Worm (Caenorhabditis elegans) whole organism, L3 larva: ENCODE measurements around the gene srh-72.

Experiments
- R02D3.7 ChIP-seq: fragments of 150-350 bp; optimal IDR thresholded peaks from 2 replicates; lab custom pipeline; 2014; ENCODE audit warnings: missing biosample characterization, missing genetic modification characterization
- ZK546.5 ChIP-seq: sonication (generic microtip); optimal IDR thresholded peaks from 2 replicates; lab custom pipeline; 2017; ENCODE audit warnings: missing biosample characterization, missing genetic modification characterization
- aly-2 ChIP-seq: fragments of 150-350 bp; optimal IDR thresholded peaks from 2 replicates; lab custom pipeline; 2014; ENCODE audit warnings: missing biosample characterization, missing genetic modification characterization
- ama-1 ChIP-seq: fragments of 150-350 bp; optimal IDR thresholded peaks from 2 replicates; lab custom pipeline; 2018
- ceh-16 ChIP-seq: sonication (generic microtip); optimal IDR thresholded peaks from 2 replicates; lab custom pipeline; 2017; ENCODE audit warnings: missing biosample characterization, missing genetic modification characterization
- ceh-28 ChIP-seq: fragments of 150-350 bp; optimal IDR thresholded peaks from 2 replicates; lab custom pipeline; 2014; ENCODE audit warnings: missing biosample characterization, missing genetic modification reagents, missing genetic modification characterization
- ceh-82 ChIP-seq: fragments of 150-350 bp; optimal IDR thresholded peaks from 2 replicates; lab custom pipeline; 2014; ENCODE audit warnings: missing biosample characterization, missing genetic modification characterization
- ceh-9 ChIP-seq: sonication (generic microtip); optimal IDR thresholded peaks from 2 replicates; lab custom pipeline; 2018; ENCODE audit warnings: missing biosample characterization, missing genetic modification characterization
- egl-27 ChIP-seq: sonication (generic microtip); optimal IDR thresholded peaks from 4 replicates; lab custom pipeline; 2017; ENCODE audit warnings: missing biosample characterization, missing genetic modification reagents, missing genetic modification characterization
- egl-5 ChIP-seq: fragments of 150-350 bp; optimal IDR thresholded peaks from 2 replicates; lab custom pipeline; 2017; ENCODE audit warnings: missing biosample characterization, missing genetic modification reagents, missing genetic modification characterization, inconsistent platforms
- elt-1 ChIP-seq: fragments of 150-350 bp; optimal IDR thresholded peaks from 2 replicates; lab custom pipeline; 2014; ENCODE audit warnings: missing biosample characterization, missing genetic modification characterization
- elt-3 ChIP-seq, 3 experiments: fragments of 150-350 bp in 1 of 3; sonication (generic microtip) in 2 of 3; optimal IDR thresholded peaks; 2 replicates in 2 of 3; 4 replicates in 1 of 3; lab custom pipeline; 2014 to 2017; ENCODE audit warnings: missing biosample characterization in 3 of 3, missing genetic modification characterization in 3 of 3
- eor-1 ChIP-seq, 2 experiments: fragments of 150-350 bp; optimal IDR thresholded peaks; 2 replicates each; lab custom pipeline; 2014 to 2018; ENCODE audit warnings: missing biosample characterization in 2 of 2, missing genetic modification characterization in 2 of 2
- fkh-2 ChIP-seq: fragments of 150-350 bp; optimal IDR thresholded peaks from 2 replicates; lab custom pipeline; 2014; ENCODE audit warnings: missing biosample characterization, missing genetic modification reagents, missing genetic modification characterization
- jun-1 ChIP-seq: fragments of 150-350 bp; optimal IDR thresholded peaks from 2 replicates; lab custom pipeline; 2014; ENCODE audit warnings: missing biosample characterization, missing genetic modification reagents, missing genetic modification characterization
- lin-39 ChIP-seq: fragments of 150-350 bp; optimal IDR thresholded peaks from 2 replicates; lab custom pipeline; 2018; ENCODE audit warnings: missing biosample characterization, missing genetic modification reagents, missing genetic modification characterization
- mml-1 ChIP-seq: fragments of 150-350 bp; sonication (generic microtip); optimal IDR thresholded peaks from 3 replicates; lab custom pipeline; 2014; ENCODE audit warnings: missing biosample characterization, missing genetic modification characterization
- nhr-11 ChIP-seq: fragments of 150-350 bp; optimal IDR thresholded peaks from 2 replicates; lab custom pipeline; 2014; ENCODE audit warnings: missing biosample characterization, missing genetic modification characterization
- nhr-12 ChIP-seq: fragments of 150-350 bp; optimal IDR thresholded peaks from 2 replicates; lab custom pipeline; 2014; ENCODE audit warnings: missing biosample characterization, missing genetic modification characterization
- nhr-25 ChIP-seq: sonication (generic microtip); optimal IDR thresholded peaks from 2 replicates; lab custom pipeline; 2017; ENCODE audit warnings: missing biosample characterization, missing genetic modification characterization
- nhr-28 ChIP-seq: fragments of 150-350 bp; optimal IDR thresholded peaks from 2 replicates; lab custom pipeline; 2014; ENCODE audit warnings: missing biosample characterization, missing genetic modification characterization
- nhr-43 ChIP-seq: sonication (generic microtip); optimal IDR thresholded peaks from 2 replicates; lab custom pipeline; 2016; ENCODE audit warnings: mild to moderate bottlenecking, missing genetic modification characterization, missing compliant biosample characterization; ENCODE audit not compliant: poor library complexity, severe bottlenecking
- nhr-67 ChIP-seq: fragments of 150-350 bp; optimal IDR thresholded peaks from 2 replicates; lab custom pipeline; 2014; ENCODE audit warnings: missing biosample characterization, missing genetic modification characterization
- nhr-77 ChIP-seq: fragments of 150-350 bp; optimal IDR thresholded peaks from 2 replicates; lab custom pipeline; 2014; ENCODE audit warnings: missing biosample characterization, missing genetic modification characterization
- pha-4 ChIP-seq: fragments of 150-350 bp; optimal IDR thresholded peaks from 2 replicates; lab custom pipeline; 2014; ENCODE audit warnings: missing biosample characterization, missing genetic modification reagents, missing genetic modification characterization
- pqm-1 ChIP-seq: fragments of 150-350 bp; optimal IDR thresholded peaks from 2 replicates; lab custom pipeline; 2017; ENCODE audit warnings: missing biosample characterization, missing genetic modification characterization, inconsistent platforms
- sea-2 ChIP-seq: fragments of 150-350 bp; sonication (generic microtip); optimal IDR thresholded peaks from 4 replicates; lab custom pipeline; 2014; ENCODE audit warnings: missing biosample characterization, missing genetic modification reagents, missing genetic modification characterization
- tbx-2 ChIP-seq: sonication (generic microtip); optimal IDR thresholded peaks from 2 replicates; lab custom pipeline; 2016; ENCODE audit warnings: mild to moderate bottlenecking, missing genetic modification characterization, missing compliant biosample characterization
- unc-62 ChIP-seq: fragments of 150-350 bp; sonication (generic microtip); optimal IDR thresholded peaks from 4 replicates; lab custom pipeline; 2014; ENCODE audit warnings: missing biosample characterization, missing genetic modification reagents, missing genetic modification characterization
- zag-1 ChIP-seq: fragments of 150-350 bp; optimal IDR thresholded peaks from 2 replicates; lab custom pipeline; 2014; ENCODE audit warnings: missing biosample characterization, missing genetic modification characterization
- ztf-11 ChIP-seq: fragments of 150-350 bp; optimal IDR thresholded peaks from 2 replicates; lab custom pipeline; 2014; ENCODE audit warnings: missing biosample characterization, missing genetic modification characterization
- ztf-4 ChIP-seq: fragments of 150-350 bp; optimal IDR thresholded peaks from 2 replicates; lab custom pipeline; 2014; ENCODE audit warnings: missing biosample characterization, missing genetic modification characterization

The srh-72 gene

DNA sequence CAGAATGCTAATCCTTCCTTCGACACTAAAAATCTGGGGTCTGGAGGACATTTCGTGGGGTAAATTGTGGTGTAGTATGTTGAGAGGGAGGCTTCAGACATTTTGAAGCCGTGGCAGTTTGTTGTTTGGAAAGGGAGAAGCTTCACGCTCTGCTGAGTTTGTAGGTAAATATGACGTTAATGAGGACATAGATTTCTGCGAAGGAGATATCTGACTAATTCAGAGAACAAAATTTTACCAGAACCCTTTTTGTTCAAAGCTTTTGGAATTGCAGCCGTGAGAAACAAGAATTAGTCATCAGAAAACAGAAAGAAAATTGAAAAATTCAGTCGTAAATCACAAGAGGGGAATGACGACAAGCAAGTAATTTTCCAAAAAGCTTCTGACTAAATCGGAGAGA, at the start of gene srh-72:
Gene srh-72, minus strand, starts transcription at position 101 of the 400 bp plus-strand sequence.
- TF ChIP-seq elt-1 (tag; lab: Kevin White, UChicago) (no peak), lin-39 (no peak)

DNA sequence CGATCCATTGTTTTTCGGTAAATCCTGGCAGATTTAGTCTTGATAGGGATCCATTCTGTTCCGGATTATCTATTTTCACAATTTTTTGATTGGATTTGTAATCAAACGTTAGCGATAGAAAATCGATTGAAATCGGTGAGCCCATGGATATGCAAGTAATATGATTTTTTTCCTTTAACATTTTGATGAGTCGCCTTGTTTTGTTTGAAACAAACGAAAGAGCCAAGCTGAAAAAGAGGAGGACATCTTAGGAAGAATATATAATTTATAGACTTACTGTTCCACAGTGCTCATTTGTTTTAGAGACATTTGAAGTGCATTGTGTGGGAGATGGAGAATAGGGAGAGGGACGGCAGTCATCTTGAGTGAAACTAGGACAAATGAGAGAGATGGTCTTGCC, 48.4 kb upstream of the srh-72 start, which contains the start of the genes fbxb-18 and fbxb-19:
Gene fbxb-18, minus strand, starts transcription at position 101 of the 400 bp plus-strand sequence.
Gene fbxb-19, minus strand, starts transcription at position 369 of the 400 bp plus-strand sequence.
- TF ChIP-seq jun-1 (tag; lab: Kevin White, UChicago) (no peak), egl-5 (tag; lab: Kevin White, UChicago) (no peak), ceh-9 (no peak), elt-3 (tag; optimal IDR thresholded peaks at IDR 0.05; lab: Kevin White, UChicago) (no peak), ceh-16 (tag; lab: Kevin White, UChicago) (no peak), fkh-2 (tag; lab: Kevin White, UChicago) (no peak), egl-27 (tag; lab: Kevin White, UChicago) (no peak), eor-1 (tag; optimal IDR thresholded peaks at IDR 0.05; lab: Kevin White, UChicago) (no peak), nhr-67 (tag; lab: Kevin White, UChicago) (no peak), ama-1 (lab: Kevin White, UChicago) (no peak), mml-1 (tag; lab: Kevin White, UChicago) (no peak), sea-2 (no peak), ceh-28 (tag; lab: Kevin White, UChicago) (no peak), nhr-43 (tag; lab: Kevin White, UChicago) (no peak)

DNA sequence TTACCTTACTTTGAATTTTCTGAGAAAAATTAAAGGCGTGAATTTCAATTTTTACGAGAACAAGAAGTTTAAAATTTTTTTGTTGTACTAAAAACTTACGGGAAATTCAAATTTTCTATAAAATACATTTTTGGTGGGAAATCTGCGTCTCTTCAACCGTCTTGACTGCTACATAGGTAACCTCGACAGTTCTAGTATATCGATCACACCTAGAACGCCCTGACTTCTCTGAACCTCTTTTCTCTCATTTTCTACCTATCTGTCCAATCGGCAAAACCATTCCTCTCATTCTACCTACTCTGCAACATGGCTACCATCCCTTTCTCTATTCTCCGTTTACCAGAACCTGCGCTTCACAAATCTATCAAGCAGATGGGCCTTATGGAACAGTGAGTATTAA, 43.3 kb upstream of the srh-72 start, which contains the start of gene fbxb-25:
Gene fbxb-25, plus strand, starts transcription at position 301 of the 400 bp plus-strand sequence.
- no peak for TF ChIP-seq egl-27 (tag; lab: Kevin White, UChicago)
- TF ChIP-seq nhr-28 (tag; lab: Kevin White, UChicago), result no peak
- TF ChIP-seq eor-1 (tag; optimal IDR thresholded peaks at IDR 0.05; lab: Kevin White, UChicago), result no peak
- no peak for TF ChIP-seq R02D3.7 (tag; lab: Kevin White, UChicago)
- TF ChIP-seq ztf-4, result no peak
- no peak for TF ChIP-seq zag-1
- no peak for TF ChIP-seq ztf-11
- no peak for TF ChIP-seq nhr-11

DNA sequence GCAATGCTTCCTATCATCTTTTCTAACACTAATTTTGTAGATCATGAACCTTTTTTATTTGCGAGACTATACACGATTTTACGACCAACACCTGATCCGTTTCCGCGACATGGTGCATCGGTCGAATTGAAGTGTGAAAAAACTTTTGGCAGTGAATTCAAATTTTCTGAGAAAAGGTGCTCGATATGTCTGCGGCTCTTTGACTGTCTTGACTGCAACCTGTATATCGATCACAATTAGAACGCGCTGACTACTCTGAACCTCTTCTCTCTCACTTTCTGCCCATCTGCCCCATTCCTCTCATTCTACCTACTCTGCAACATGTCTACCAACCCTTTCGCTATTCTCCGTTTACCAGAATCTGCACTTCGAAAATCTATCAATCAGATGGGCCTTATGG, 41.8 kb upstream of the srh-72 start, which contains the start of gene fbxb-26:
Gene fbxb-26, plus strand, starts transcription at position 301 of the 400 bp plus-strand sequence.
- TF ChIP-seq aly-2, result no peak
- no peak for TF ChIP-seq ceh-28 (tag; lab: Kevin White, UChicago)
- no peak for TF ChIP-seq elt-3 (tag; optimal IDR thresholded peaks at IDR 0.05; lab: Kevin White, UChicago)
- no peak for TF ChIP-seq nhr-67 (tag; lab: Kevin White, UChicago)
- no peak for TF ChIP-seq nhr-12 (tag; lab: Kevin White, UChicago)
- TF ChIP-seq unc-62 (GFP tag; lab: Kevin White, UChicago), result no peak
- TF ChIP-seq nhr-77 (tag; lab: Kevin White, UChicago), result no peak
- no peak for TF ChIP-seq ZK546.5 (tag; lab: Kevin White, UChicago)
- no peak for TF ChIP-seq elt-1 (tag; lab: Kevin White, UChicago)
- TF ChIP-seq ztf-11, result no peak
- TF ChIP-seq jun-1 (tag; lab: Kevin White, UChicago), result no peak
- no peak for TF ChIP-seq nhr-11
- TF ChIP-seq ceh-16 (tag; lab: Kevin White, UChicago), result no peak
- TF ChIP-seq egl-5 (tag; lab: Kevin White, UChicago), result no peak
- TF ChIP-seq ceh-82, result no peak
- TF ChIP-seq tbx-2 (tag; lab: Kevin White, UChicago), result no peak
- no peak for TF ChIP-seq pha-4 (tag; lab: Kevin White, UChicago)
- no peak for TF ChIP-seq pqm-1 (tag; lab: Kevin White, UChicago)
- no peak for TF ChIP-seq sea-2
- TF ChIP-seq nhr-25 (tag; lab: Kevin White, UChicago), result no peak

DNA sequence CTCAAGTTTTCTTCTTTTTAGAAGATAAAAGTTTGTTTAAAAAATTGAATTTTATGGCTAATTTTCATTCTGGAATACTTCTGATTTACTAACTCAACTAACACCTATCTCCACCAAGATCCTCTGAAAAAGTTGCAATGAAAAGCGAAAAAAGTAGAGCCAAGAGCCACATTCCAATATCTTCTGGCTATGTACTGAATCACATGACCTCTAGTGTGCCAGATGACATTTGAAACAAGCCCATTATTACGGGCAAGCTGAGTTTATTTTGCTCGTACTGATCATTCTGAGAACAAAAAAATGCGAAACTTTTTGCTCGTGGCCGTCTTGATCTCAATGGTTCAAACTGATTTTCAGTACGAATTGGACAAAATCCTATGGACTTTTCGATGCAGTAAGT, 38.7 kb upstream of the srh-72 start, which contains the start of gene irld-36:
Gene irld-36, plus strand, starts transcription at position 301 of the 400 bp plus-strand sequence.
- TF ChIP-seq jun-1 (tag; lab: Kevin White, UChicago), result no peak
- TF ChIP-seq nhr-12 (tag; lab: Kevin White, UChicago), result no peak

DNA sequence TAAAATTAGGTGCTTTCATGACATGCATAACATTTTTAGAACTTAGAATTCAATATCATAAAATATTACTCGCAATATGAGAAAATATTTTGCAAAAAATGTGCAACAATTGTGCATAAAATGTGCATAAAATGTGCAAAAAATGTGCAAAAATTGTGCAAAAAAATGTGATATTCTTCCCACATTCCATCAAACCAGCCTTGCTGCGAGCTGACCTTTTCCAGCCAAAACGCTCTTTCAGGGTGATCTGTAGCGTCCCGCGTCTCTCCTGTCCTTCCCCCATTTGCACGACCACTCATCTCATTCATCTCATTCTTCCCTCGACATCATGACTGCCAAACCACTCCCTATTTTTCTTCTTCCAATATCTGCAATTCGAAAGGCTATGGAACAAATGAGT, 35.7 kb upstream of the srh-72 start, which contains the start of gene fbxb-17:
Gene fbxb-17, plus strand, starts transcription at position 301 of the 400 bp plus-strand sequence.
- TF ChIP-seq ztf-11 (no peak), egl-27 (tag; lab: Kevin White, UChicago) (no peak), ZK546.5 (tag; lab: Kevin White, UChicago) (no peak)
